Worm (Caenorhabditis elegans) whole organism, young adult: ENCODE results near the gene sri-28.
A peak's percentile ranks its signal among the peaks of the same experiment; 100 is the strongest.

Experiments used
- C17E4.6 ChIP-seq: fragments of 200-800 bp; sonication (Bioruptor generic); IDR thresholded peaks from 2 replicates; pipeline ENCODE4 v1.3.6; 2022; ENCODE audit warnings: missing genetic modification reagents, missing genetic modification characterization, missing compliant biosample characterization
- F10E7.11 ChIP-seq: sonication (generic microtip); optimal IDR thresholded peaks from 2 replicates; lab custom pipeline; 2017; ENCODE audit warnings: mild to moderate bottlenecking, missing genetic modification characterization, moderate library complexity, missing compliant biosample characterization
- K11D2.4 ChIP-seq: fragments of 200-800 bp; sonication (Bioruptor generic); IDR thresholded peaks from 2 replicates; pipeline ENCODE4 v1.3.6; 2022; ENCODE audit warnings: missing genetic modification reagents, missing genetic modification characterization, missing compliant biosample characterization
- K12H6.12 ChIP-seq: fragments of 200-800 bp; sonication (Bioruptor generic); optimal IDR thresholded peaks from 2 replicates; lab custom pipeline; 2018; ENCODE audit warnings: mild to moderate bottlenecking, missing genetic modification characterization, missing compliant biosample characterization
- Y53G8AR.9 ChIP-seq: fragments of 200-800 bp; sonication (Bioruptor generic); conservative IDR thresholded peaks from 2 replicates; pipeline ENCODE4 v1.3.6; 2022; ENCODE audit warnings: missing genetic modification reagents, missing genetic modification characterization, missing compliant biosample characterization
- Y67H2A.10 ChIP-seq: fragments of 200-800 bp; sonication (Bioruptor generic); conservative IDR thresholded peaks from 2 replicates; pipeline ENCODE4 v1.3.6; 2022; ENCODE audit warnings: missing genetic modification reagents, missing genetic modification characterization, missing compliant biosample characterization
- ZK185.1 ChIP-seq: sonication (generic microtip); optimal IDR thresholded peaks from 2 replicates; lab custom pipeline; 2016; ENCODE audit warnings: mild to moderate bottlenecking, missing genetic modification characterization, missing compliant biosample characterization; ENCODE audit not compliant: poor library complexity, severe bottlenecking
- ama-1 ChIP-seq, 3 experiments: fragments of 150-350 bp in 1 of 3; sonication (generic microtip) in 2 of 3; optimal IDR thresholded peaks; 2 replicates each; lab custom pipeline; 2014 to 2018; ENCODE audit warnings: missing biosample characterization in 2 of 3, missing genetic modification characterization in 2 of 3, missing genetic modification reagents in 2 of 3
- attf-6 ChIP-seq: fragments of 200-800 bp; sonication (Bioruptor generic); IDR thresholded peaks from 2 replicates; pipeline ENCODE4 v1.3.6; 2022; ENCODE audit warnings: missing genetic modification reagents, missing genetic modification characterization, missing compliant biosample characterization
- bed-1 ChIP-seq: fragments of 200-800 bp; sonication (Bioruptor generic); IDR thresholded peaks from 2 replicates; pipeline ENCODE4 v1.3.6; 2022; ENCODE audit warnings: missing genetic modification reagents, missing genetic modification characterization, missing compliant biosample characterization
- chd-7 ChIP-seq: sonication (generic microtip); optimal IDR thresholded peaks from 2 replicates; lab custom pipeline; 2016; ENCODE audit warnings: mild to moderate bottlenecking, missing genetic modification characterization, moderate library complexity, missing compliant biosample characterization
- dox-1 ChIP-seq: fragments of 200-800 bp; sonication (Bioruptor generic); IDR thresholded peaks from 2 replicates; pipeline ENCODE4 v1.3.6; 2022; ENCODE audit warnings: missing genetic modification reagents, missing genetic modification characterization, missing compliant biosample characterization
- egl-44 ChIP-seq: fragments of 200-800 bp; sonication (Bioruptor generic); IDR thresholded peaks from 2 replicates; pipeline ENCODE4 v1.3.6; 2022; ENCODE audit warnings: missing genetic modification reagents, missing genetic modification characterization, missing compliant biosample characterization
- ets-4 ChIP-seq: fragments of 200-800 bp; sonication (Bioruptor generic); optimal IDR thresholded peaks from 2 replicates; lab custom pipeline; 2018; ENCODE audit warnings: mild to moderate bottlenecking, missing genetic modification characterization, missing compliant biosample characterization
- gei-17 ChIP-seq: fragments of 200-800 bp; sonication (Bioruptor generic); optimal IDR thresholded peaks from 2 replicates; lab custom pipeline; 2018; ENCODE audit warnings: mild to moderate bottlenecking, missing genetic modification characterization, missing compliant biosample characterization
- him-1 ChIP-seq: sonication (generic microtip); optimal IDR thresholded peaks from 2 replicates; lab custom pipeline; 2016; ENCODE audit warnings: missing genotype, missing genetic modification reagents, missing genetic modification characterization, missing compliant biosample characterization
- hlh-12 ChIP-seq: sonication (generic microtip); optimal IDR thresholded peaks from 2 replicates; lab custom pipeline; 2016; ENCODE audit warnings: missing genetic modification characterization, missing compliant biosample characterization
- hmg-1.2 ChIP-seq: fragments of 200-800 bp; sonication (Bioruptor generic); IDR thresholded peaks from 2 replicates; pipeline ENCODE4 v1.3.6; 2022; ENCODE audit warnings: missing genetic modification reagents, missing genetic modification characterization, missing compliant biosample characterization
- let-526 ChIP-seq: fragments of 200-800 bp; sonication (Bioruptor generic); IDR thresholded peaks from 2 replicates; pipeline ENCODE4 v1.3.6; 2022; ENCODE audit warnings: missing genetic modification reagents, missing genetic modification characterization, missing compliant biosample characterization
- let-607 ChIP-seq, 2 experiments: fragments of 200-800 bp in 1 of 2; sonication (Bioruptor generic) in 1 of 2; sonication (generic microtip) in 1 of 2; optimal IDR thresholded peaks; 2 replicates each; lab custom pipeline; 2016 to 2018; ENCODE audit warnings: mild to moderate bottlenecking in 2 of 2, missing compliant biosample characterization in 2 of 2, missing genetic modification characterization in 2 of 2, moderate library complexity in 2 of 2, missing genotype in 1 of 2
- lin-26 ChIP-seq: fragments of 200-800 bp; sonication (Bioruptor generic); IDR thresholded peaks from 2 replicates; pipeline ENCODE4 v1.3.6; 2022; ENCODE audit warnings: missing genetic modification reagents, missing genetic modification characterization, missing compliant biosample characterization
- lin-54 ChIP-seq: fragments of 200-800 bp; sonication (Bioruptor generic); optimal IDR thresholded peaks from 2 replicates; lab custom pipeline; 2018; ENCODE audit warnings: mild to moderate bottlenecking, missing genetic modification characterization, missing compliant biosample characterization
- lsl-1 ChIP-seq: fragments of 200-800 bp; sonication (Bioruptor generic); optimal IDR thresholded peaks from 2 replicates; lab custom pipeline; 2018; ENCODE audit warnings: mild to moderate bottlenecking, missing genetic modification characterization, moderate library complexity, missing compliant biosample characterization
- mcd-1 ChIP-seq: fragments of 200-800 bp; sonication (Bioruptor generic); IDR thresholded peaks from 2 replicates; pipeline ENCODE4 v1.3.6; 2022; ENCODE audit warnings: missing genetic modification reagents, missing genetic modification characterization, missing compliant biosample characterization
- mel-28 ChIP-seq: sonication (generic microtip); optimal IDR thresholded peaks from 2 replicates; lab custom pipeline; 2016; ENCODE audit warnings: borderline replicate concordance, mild to moderate bottlenecking, missing genetic modification characterization, missing compliant biosample characterization
- nfya-2 ChIP-seq: fragments of 200-800 bp; sonication (Bioruptor generic); IDR thresholded peaks from 2 replicates; pipeline ENCODE4 v1.3.6; 2022; ENCODE audit warnings: missing genetic modification reagents, missing genetic modification characterization, missing compliant biosample characterization
- nhr-120 ChIP-seq: fragments of 200-800 bp; sonication (Bioruptor generic); IDR thresholded peaks from 2 replicates; pipeline ENCODE4 v1.3.6; 2022; ENCODE audit warnings: missing genetic modification characterization, missing compliant biosample characterization
- nhr-179 ChIP-seq: sonication (generic microtip); optimal IDR thresholded peaks from 2 replicates; lab custom pipeline; 2016; ENCODE audit warnings: mild to moderate bottlenecking, missing genetic modification characterization, missing compliant biosample characterization
- nhr-80 ChIP-seq: sonication (generic microtip); optimal IDR thresholded peaks from 2 replicates; lab custom pipeline; 2016; ENCODE audit warnings: missing genetic modification characterization, missing compliant biosample characterization
- somi-1 ChIP-seq: fragments of 200-800 bp; sonication (Bioruptor generic); optimal IDR thresholded peaks from 2 replicates; lab custom pipeline; 2018; ENCODE audit warnings: mild to moderate bottlenecking, missing genetic modification characterization, missing compliant biosample characterization
- sptf-2 ChIP-seq: fragments of 200-800 bp; sonication (Bioruptor generic); optimal IDR thresholded peaks from 2 replicates; lab custom pipeline; 2018; ENCODE audit warnings: mild to moderate bottlenecking, missing genetic modification characterization, missing compliant biosample characterization
- unc-62 ChIP-seq: fragments of 150-350 bp; optimal IDR thresholded peaks from 2 replicates; lab custom pipeline; 2014; ENCODE audit warnings: missing biosample characterization, missing genetic modification reagents, missing genetic modification characterization
- zfh-2 ChIP-seq: fragments of 200-800 bp; sonication (Bioruptor generic); conservative IDR thresholded peaks from 2 replicates; pipeline ENCODE4 v1.3.6; 2022; ENCODE audit warnings: missing genetic modification reagents, missing genetic modification characterization, missing compliant biosample characterization
- ztf-25 ChIP-seq: fragments of 200-800 bp; sonication (Bioruptor generic); IDR thresholded peaks from 2 replicates; pipeline ENCODE4 v1.3.6; 2022; ENCODE audit warnings: missing genetic modification reagents, missing genetic modification characterization, missing compliant biosample characterization
- ztf-26 ChIP-seq: sonication (generic microtip); optimal IDR thresholded peaks from 2 replicates; lab custom pipeline; 2017; ENCODE audit warnings: missing genetic modification characterization, missing compliant biosample characterization

sri-28 gene

DNA sequence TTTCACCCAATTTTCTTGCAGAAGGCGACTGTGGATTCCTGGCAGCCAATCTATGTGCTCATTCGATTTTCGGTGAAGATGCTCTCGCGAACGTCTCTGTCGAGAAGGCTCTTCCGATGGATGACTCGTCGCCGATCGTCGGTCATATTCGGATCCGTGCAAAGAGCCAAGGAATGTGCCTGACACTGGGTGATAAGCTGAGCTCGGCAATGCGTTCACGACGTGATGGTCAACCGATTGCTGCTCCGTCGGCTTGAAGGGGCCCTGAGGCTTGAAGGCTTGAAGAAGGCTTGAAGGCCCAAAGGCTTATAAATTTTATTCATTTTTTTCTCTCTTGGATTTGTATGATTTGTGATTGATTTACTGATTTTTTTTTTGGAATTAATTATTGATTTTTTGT is 38.7 kb downstream of the sri-28 start:
- peak; percentile 67 for TF ChIP-seq zfh-2
- no peak for TF ChIP-seq hmg-1.2 (GFP tag; lab: Robert Waterston, UW)
- TF ChIP-seq, all 124 proteins: peak for 1

DNA sequence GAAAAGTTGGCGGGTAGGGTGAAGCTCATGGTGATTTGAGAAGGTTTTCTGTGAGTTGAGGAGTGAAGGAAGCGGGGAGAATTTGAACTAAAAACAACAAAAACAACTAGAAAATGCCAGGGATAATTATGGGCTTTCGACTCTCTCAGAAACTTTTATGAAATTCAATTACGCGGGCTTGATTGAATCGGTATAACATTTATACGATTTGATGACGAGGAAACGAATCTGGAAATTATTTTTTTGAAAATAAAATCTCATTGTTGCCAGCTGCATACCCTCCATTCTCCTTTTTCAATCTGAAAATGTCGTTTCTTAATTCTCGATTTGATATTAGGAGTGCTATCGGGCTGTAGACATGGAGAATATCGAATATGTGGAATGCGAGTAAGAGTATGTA is 42.8 kb downstream of the sri-28 start, which contains the start of gene srg-21:
Gene srg-21, minus strand, starts transcription at position 101 of the 400 bp plus-strand sequence.
- TF ChIP-seq somi-1 (GFP tag; lab: Kevin White, UChicago): no peak
- TF ChIP-seq gei-17 (GFP tag; lab: Kevin White, UChicago): no peak
- no peak for TF ChIP-seq hmg-1.2 (GFP tag; lab: Robert Waterston, UW)
- no peak for TF ChIP-seq nhr-179 (tag; lab: Kevin White, UChicago)
- no peak for TF ChIP-seq attf-6 (GFP tag; lab: Robert Waterston, UW)
- no peak for TF ChIP-seq C17E4.6 (GFP tag; lab: Robert Waterston, UW)
- no peak for TF ChIP-seq F10E7.11 (tag; lab: Kevin White, UChicago)
- TF ChIP-seq K12H6.12: no peak
- TF ChIP-seq nhr-120 (GFP tag; lab: Robert Waterston, UW): no peak
- no peak for TF ChIP-seq ztf-26
- no peak for TF ChIP-seq unc-62 (GFP tag; lab: Kevin White, UChicago)
- no peak for TF ChIP-seq nfya-2 (GFP tag; lab: Robert Waterston, UW)

DNA sequence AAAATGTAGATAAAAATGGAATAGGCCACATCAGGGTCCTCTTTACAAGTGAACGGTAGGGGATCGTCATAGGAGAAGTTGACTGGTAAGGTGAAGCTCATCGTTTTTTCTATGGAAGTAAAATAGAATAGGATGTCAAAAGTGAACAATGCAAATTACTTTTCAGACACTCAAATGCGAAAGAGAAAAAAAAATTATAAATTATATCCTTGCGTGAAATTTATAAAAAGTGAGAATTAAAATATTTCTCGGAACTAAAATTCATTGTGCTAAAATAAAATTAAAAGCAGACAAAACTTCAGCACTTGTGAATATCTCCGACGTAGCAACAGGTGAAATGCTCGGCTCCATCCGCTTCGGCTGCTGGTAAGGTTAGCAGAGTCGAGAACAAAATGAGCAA is 44.9 kb downstream of the sri-28 start, which contains the start of gene srg-22:
Gene srg-22, minus strand, starts transcription at position 101 of the 400 bp plus-strand sequence.
- TF ChIP-seq chd-7 (tag; lab: Kevin White, UChicago) (no peak), him-1 (no peak), ets-4 (GFP tag; lab: Kevin White, UChicago) (no peak), ama-1 (optimal IDR thresholded peaks at IDR 0.05; lab: Kevin White, UChicago) (no peak), ama-1 (GFP tag; optimal IDR thresholded peaks at IDR 0.05; lab: Kevin White, UChicago) (no peak), sptf-2 (GFP tag; lab: Kevin White, UChicago) (no peak), Y53G8AR.9 (no peak), bed-1 (GFP tag; lab: Robert Waterston, UW) (no peak), K11D2.4 (GFP tag; lab: Robert Waterston, UW) (no peak), dox-1 (GFP tag; lab: Robert Waterston, UW) (no peak), egl-44 (GFP tag; lab: Robert Waterston, UW) (no peak)
- TF ChIP-seq, all 124 proteins: peak for 0

DNA sequence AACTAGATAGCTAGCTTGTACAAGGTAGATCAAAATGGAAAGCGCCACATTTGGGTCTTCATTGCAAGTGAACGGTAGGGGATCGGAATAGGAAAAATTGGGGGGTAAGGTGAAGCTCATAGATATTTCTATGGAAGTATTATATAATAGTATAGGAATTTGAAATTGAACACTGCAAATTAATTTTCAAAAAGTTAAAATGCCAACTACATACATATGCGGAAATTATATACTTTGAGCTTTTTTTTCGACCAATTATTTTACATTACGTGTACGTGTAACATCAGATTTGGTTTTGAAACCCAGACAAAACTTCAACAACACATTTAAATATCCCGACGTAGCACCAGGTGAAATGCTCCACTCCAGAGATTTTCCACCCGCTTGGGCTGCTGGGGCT is 47.6 kb downstream of the sri-28 start, which contains the start of gene srg-23:
Gene srg-23, minus strand, starts transcription at position 101 of the 400 bp plus-strand sequence.
- TF ChIP-seq zfh-2 (no peak), Y67H2A.10 (GFP tag; lab: Robert Waterston, UW) (no peak), mcd-1 (GFP tag; lab: Robert Waterston, UW) (no peak), gei-17 (GFP tag; lab: Kevin White, UChicago) (no peak), hlh-12 (tag; lab: Kevin White, UChicago) (no peak), let-526 (GFP tag; lab: Robert Waterston, UW) (no peak), lin-26 (GFP tag; lab: Robert Waterston, UW) (no peak), hmg-1.2 (GFP tag; lab: Robert Waterston, UW) (no peak)

DNA sequence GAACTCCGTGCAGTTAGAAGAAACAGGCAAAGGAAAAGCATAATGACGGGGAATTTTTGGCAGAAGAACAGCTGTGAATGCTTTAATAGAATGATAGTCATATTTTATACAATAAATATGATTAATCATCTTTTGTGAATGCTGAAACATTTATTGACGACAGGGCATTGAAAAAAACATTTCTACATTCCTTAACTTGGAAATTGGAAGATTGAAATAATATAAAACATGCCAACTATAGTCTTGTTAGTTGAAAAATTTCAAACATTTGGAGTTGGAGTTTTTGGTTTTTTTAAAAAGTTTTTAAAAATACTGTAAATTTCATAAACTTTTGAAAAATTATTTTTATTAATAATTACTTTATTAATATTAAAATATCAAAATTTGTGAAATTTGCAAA is 48.4 kb downstream of the sri-28 start, which contains the start of gene Y25C1A.14:
Gene Y25C1A.14, minus strand, starts transcription at position 101 of the 400 bp plus-strand sequence.
- TF ChIP-seq nhr-80 (no peak), lin-54 (GFP tag; lab: Kevin White, UChicago) (no peak), ZK185.1 (no peak), unc-62 (GFP tag; lab: Kevin White, UChicago) (no peak), lsl-1 (GFP tag; lab: Kevin White, UChicago) (no peak), mel-28 (tag; lab: Kevin White, UChicago) (no peak), ztf-25 (GFP tag; lab: Robert Waterston, UW) (no peak), let-607 (tag; optimal IDR thresholded peaks at IDR 0.05; lab: Kevin White, UChicago) (no peak)
